Worm (Caenorhabditis elegans): ENCODE measurements around the gene sra-32.

sra-32 gene

ce11 chrII:4490729-4491128, 41.1 kb downstream of the sra-32 start, which contains the start of gene T05C1.5:
Gene T05C1.5, minus strand, starts transcription at chrII:4490829.
- TF ChIP-seq fkh-6 (tag; optimal IDR thresholded peaks at IDR 0.05) (no peak), ets-4 (tag; optimal IDR thresholded peaks at IDR 0.05) (no peak), lim-6 (tag; optimal IDR thresholded peaks at IDR 0.05) (no peak), pha-2 (tag; optimal IDR thresholded peaks at IDR 0.05) (no peak), C08G9.2 (tag; optimal IDR thresholded peaks at IDR 0.05) (no peak), tbx-7 (tag; optimal IDR thresholded peaks at IDR 0.05) (no peak), ceh-30 (tag; optimal IDR thresholded peaks at IDR 0.05) (no peak), pag-3 (tag; optimal IDR thresholded peaks at IDR 0.05; ENCODE audit: borderline replicate concordance) (no peak), nhr-11 (tag; optimal IDR thresholded peaks at IDR 0.05) (no peak), pax-1 (tag; optimal IDR thresholded peaks at IDR 0.05) (no peak), ceh-18 (tag; optimal IDR thresholded peaks at IDR 0.05) (no peak), ama-1 (optimal IDR thresholded peaks at IDR 0.05) (no peak), ceh-22 (tag; optimal IDR thresholded peaks at IDR 0.05) (no peak), unc-42 (tag; optimal IDR thresholded peaks at IDR 0.05) (no peak), unc-3 (GFP tag; conservative IDR thresholded peaks at IDR 0.05) (no peak), unc-3 (tag; optimal IDR thresholded peaks at IDR 0.05) (no peak), gmeb-2 (tag; optimal IDR thresholded peaks at IDR 0.05) (no peak), ceh-45 (GFP tag; IDR thresholded peaks at IDR 0.05) (no peak), unc-86 (tag; optimal IDR thresholded peaks at IDR 0.05) (no peak), sdc-2 (tag; optimal IDR thresholded peaks at IDR 0.05) (no peak), hlh-30 (tag; optimal IDR thresholded peaks at IDR 0.05; ENCODE audit: insufficient read depth) (no peak)

- TF ChIP-seq pha-4 (tag; optimal IDR thresholded peaks at IDR 0.05) (no peak), unc-42 (tag; optimal IDR thresholded peaks at IDR 0.05) (no peak), gmeb-2 (tag; optimal IDR thresholded peaks at IDR 0.05) (no peak), pqm-1 (tag; optimal IDR thresholded peaks at IDR 0.05) (no peak), K09A11.1 (tag; optimal IDR thresholded peaks at IDR 0.05; ENCODE audit: insufficient read depth) (no peak), ceh-31 (tag; optimal IDR thresholded peaks at IDR 0.05) (no peak), hlh-13 (GFP tag; optimal IDR thresholded peaks at IDR 0.05) (no peak), ztf-16 (tag; optimal IDR thresholded peaks at IDR 0.05) (no peak), unc-86 (tag; optimal IDR thresholded peaks at IDR 0.05) (no peak)
Measured at ce11 chrII:4489288-4489687, 42.5 kb downstream of the sra-32 start, which contains the start of gene T05C1.3. Gene T05C1.3, minus strand, starts transcription at chrII:4489388.

- TF ChIP-seq ceh-6 (GFP tag; optimal IDR thresholded peaks at IDR 0.05) (no peak), hlh-15 (tag; optimal IDR thresholded peaks at IDR 0.05) (no peak), ceh-34 (tag; optimal IDR thresholded peaks at IDR 0.05) (no peak), dve-1 (tag; optimal IDR thresholded peaks at IDR 0.05) (no peak), odd-2 (tag; optimal IDR thresholded peaks at IDR 0.05) (no peak), ref-2 (tag; optimal IDR thresholded peaks at IDR 0.05) (no peak), pqm-1 (tag; optimal IDR thresholded peaks at IDR 0.05) (no peak), nhr-232 (tag; optimal IDR thresholded peaks at IDR 0.05) (no peak), ceh-9 (tag; optimal IDR thresholded peaks at IDR 0.05) (no peak), ahr-1 (tag; optimal IDR thresholded peaks at IDR 0.05) (no peak)
Measured at ce11 chrII:4482021-4482420, 49.8 kb downstream of the sra-32 start, which contains the start of gene T05C1.2. Gene T05C1.2, minus strand, starts transcription at chrII:4482121.

Data from whole organism, late embryonic.